Worm (Caenorhabditis elegans) whole organism, early embryonic: Measurements from ENCODE around the gene his-18.
"Not testable (repeated sequence)": the region's sequence is repeated elsewhere in the genome, so short reads cannot be mapped to it uniquely, and the experiment has no call there.

Source experiments
- B0310.2 ChIP-seq: sonication (generic microtip); optimal IDR thresholded peaks from 2 replicates; lab custom pipeline; 2016; ENCODE audit warnings: mild to moderate bottlenecking, missing genetic modification characterization, missing compliant biosample characterization
- F13C5.2 ChIP-seq: sonication (generic microtip); optimal IDR thresholded peaks from 2 replicates; lab custom pipeline; 2017; ENCODE audit warnings: mild to moderate bottlenecking, missing genetic modification characterization, inconsistent platforms, missing compliant biosample characterization
- aly-1 ChIP-seq: sonication (generic microtip); optimal IDR thresholded peaks from 2 replicates; lab custom pipeline; 2016; ENCODE audit warnings: missing genetic modification characterization, missing compliant biosample characterization
- ama-1 ChIP-seq: fragments of 150-350 bp; optimal IDR thresholded peaks from 2 replicates; lab custom pipeline; 2014
- ceh-13 ChIP-seq: fragments of 200-800 bp; sonication (Bioruptor generic); optimal IDR thresholded peaks from 2 replicates; lab custom pipeline; 2018; ENCODE audit warnings: mild to moderate bottlenecking, missing genetic modification characterization, missing compliant biosample characterization
- ceh-36 ChIP-seq: sonication (generic microtip); optimal IDR thresholded peaks from 2 replicates; lab custom pipeline; 2016; ENCODE audit warnings: missing genetic modification characterization, inconsistent platforms, missing compliant biosample characterization
- ets-7 ChIP-seq: sonication (generic microtip); optimal IDR thresholded peaks from 2 replicates; lab custom pipeline; 2016; ENCODE audit warnings: missing genotype, missing genetic modification characterization, missing compliant biosample characterization
- flt-1 ChIP-seq: fragments of 200-800 bp; sonication (Bioruptor generic); IDR thresholded peaks from 2 replicates; pipeline ENCODE4 v1.3.6; 2022; ENCODE audit warnings: missing genetic modification characterization, missing compliant biosample characterization
- hmbx-1 ChIP-seq: sonication (generic microtip); optimal IDR thresholded peaks from 2 replicates; lab custom pipeline; 2016; ENCODE audit warnings: mild to moderate bottlenecking, missing genetic modification characterization, missing compliant biosample characterization
- hmg-4 ChIP-seq: fragments of 200-800 bp; sonication (Bioruptor generic); optimal IDR thresholded peaks from 2 replicates; lab custom pipeline; 2018; ENCODE audit warnings: mild to moderate bottlenecking, missing genetic modification characterization, missing compliant biosample characterization
- hnd-1 ChIP-seq: sonication (generic microtip); optimal IDR thresholded peaks from 2 replicates; lab custom pipeline; 2016; ENCODE audit warnings: missing genetic modification characterization, missing compliant biosample characterization
- pes-1 ChIP-seq: fragments of 200-800 bp; sonication (Bioruptor generic); IDR thresholded peaks from 2 replicates; pipeline ENCODE4 v1.3.6; 2022; ENCODE audit warnings: missing genetic modification reagents, missing genetic modification characterization, missing compliant biosample characterization
- scrt-1 ChIP-seq: fragments of 200-800 bp; sonication (Bioruptor generic); IDR thresholded peaks from 2 replicates; pipeline ENCODE4 v1.3.6; 2022; ENCODE audit warnings: missing genetic modification characterization, missing compliant biosample characterization
- sea-1 ChIP-seq: fragments of 200-800 bp; sonication (Bioruptor generic); conservative IDR thresholded peaks from 2 replicates; pipeline ENCODE4 v1.3.6; 2022; ENCODE audit warnings: missing genetic modification characterization, missing compliant biosample characterization
- tbx-11 ChIP-seq: fragments of 200-800 bp; sonication (Bioruptor generic); IDR thresholded peaks from 2 replicates; pipeline ENCODE4 v1.3.6; 2022; ENCODE audit warnings: missing genetic modification characterization, missing compliant biosample characterization
- tbx-37 ChIP-seq: fragments of 200-800 bp; sonication (Bioruptor generic); conservative IDR thresholded peaks from 2 replicates; pipeline ENCODE4 v1.3.6; 2022; ENCODE audit warnings: missing genetic modification reagents, missing genetic modification characterization, missing compliant biosample characterization
- tra-4 ChIP-seq: sonication (generic microtip); optimal IDR thresholded peaks from 2 replicates; lab custom pipeline; 2017; ENCODE audit warnings: missing genetic modification characterization, missing compliant biosample characterization

The his-18 gene

ce11 chrV:8897942-8898419 is at the start of gene his-18, which contains the start of gene his-17:
Gene his-18, plus strand, starts transcription at chrV:8898228.
Gene his-17, minus strand, starts transcription at chrV:8897992.
- TF ChIP-seq scrt-1 (GFP tag; lab: Robert Waterston, UW) (peak; percentile 56; the same call in 1 of the 2 replicates), flt-1 (peak; percentile 45; the same call in 1 of the 2 replicates), pes-1 (GFP tag; lab: Robert Waterston, UW) (peak; percentile 77), tbx-11 (GFP tag; lab: Robert Waterston, UW) (peak; percentile 61; the same call in 1 of the 2 replicates), tbx-37 (peak; percentile 22; the same call in 1 of the 2 replicates), sea-1 (peak; percentile 73)

- TF ChIP-seq tbx-11 (GFP tag; lab: Robert Waterston, UW); aly-1 (tag; lab: Kevin White, UChicago); ama-1: not testable (repeated sequence)
Observed at ce11 chrV:8861949-8862348, 36.1 kb upstream of the his-18 start, which contains the start of gene F07B7.12. Gene F07B7.12, minus strand, starts transcription at chrV:8862049.

- TF ChIP-seq tbx-11 (GFP tag; lab: Robert Waterston, UW) (no peak), ama-1 (peak; percentile 54)
Observed at ce11 chrV:8898756-8899155, 728 bp downstream of the his-18 start, which contains the start of gene frpr-13. Gene frpr-13, plus strand, starts transcription at chrV:8899056.

- no peak for TF ChIP-seq sea-1
- TF ChIP-seq ama-1, result no peak
- no peak for TF ChIP-seq tbx-11 (GFP tag; lab: Robert Waterston, UW)
- no peak for TF ChIP-seq ets-7 (tag; lab: Kevin White, UChicago)
- TF ChIP-seq aly-1 (tag; lab: Kevin White, UChicago), result no peak
- TF ChIP-seq hnd-1 (tag; lab: Kevin White, UChicago), result no peak
- TF ChIP-seq flt-1, result no peak
- no peak for TF ChIP-seq F13C5.2
Observed at ce11 chrV:8902697-8903096, 4.7 kb downstream of the his-18 start, which contains the start of gene frpr-12. Gene frpr-12, plus strand, starts transcription at chrV:8902997.

- no peak for TF ChIP-seq sea-1
Observed at ce11 chrV:8903916-8904315, 5.9 kb downstream of the his-18 start.

- no peak for TF ChIP-seq tbx-37
- TF ChIP-seq pes-1 (GFP tag; lab: Robert Waterston, UW), result no peak
- no peak for TF ChIP-seq tra-4
- no peak for TF ChIP-seq ceh-13
- TF ChIP-seq hmbx-1 (tag; lab: Kevin White, UChicago), result no peak
- no peak for TF ChIP-seq ets-7 (tag; lab: Kevin White, UChicago)
- no peak for TF ChIP-seq ama-1
- no peak for TF ChIP-seq tbx-11 (GFP tag; lab: Robert Waterston, UW)
Observed at ce11 chrV:8905656-8906055, 7.6 kb downstream of the his-18 start.

- TF ChIP-seq ceh-13 (no peak), ama-1 (no peak), hmbx-1 (tag; lab: Kevin White, UChicago) (no peak), ceh-36 (no peak), pes-1 (GFP tag; lab: Robert Waterston, UW) (no peak), tbx-37 (no peak), hmg-4 (GFP tag; lab: Kevin White, UChicago) (no peak), tbx-11 (GFP tag; lab: Robert Waterston, UW) (no peak), sea-1 (no peak), aly-1 (tag; lab: Kevin White, UChicago) (no peak), flt-1 (no peak), F13C5.2 (no peak), B0310.2 (tag; lab: Kevin White, UChicago) (no peak)
Observed at ce11 chrV:8906896-8907295, 8.9 kb downstream of the his-18 start, which contains the start of gene frpr-11. Gene frpr-11, plus strand, starts transcription at chrV:8907196.

ce11 chrV:8913940-8914339 is 15.9 kb downstream of the his-18 start, which contains the start of gene mod-1:
Gene mod-1, minus strand, starts transcription at chrV:8914040.
- TF ChIP-seq F13C5.2, result no peak
- TF ChIP-seq tbx-11 (GFP tag; lab: Robert Waterston, UW), result no peak
- TF ChIP-seq ceh-13, result no peak
- no peak for TF ChIP-seq aly-1 (tag; lab: Kevin White, UChicago)
- TF ChIP-seq flt-1, result no peak
- TF ChIP-seq tbx-37, result no peak
- TF ChIP-seq ets-7 (tag; lab: Kevin White, UChicago), result no peak
- no peak for TF ChIP-seq ceh-36
- TF ChIP-seq B0310.2 (tag; lab: Kevin White, UChicago), result no peak
- no peak for TF ChIP-seq tra-4
- TF ChIP-seq scrt-1 (GFP tag; lab: Robert Waterston, UW), result no peak
- no peak for TF ChIP-seq hmg-4 (GFP tag; lab: Kevin White, UChicago)
- TF ChIP-seq sea-1, result no peak
- TF ChIP-seq hmbx-1 (tag; lab: Kevin White, UChicago), result no peak

ce11 chrV:8922781-8923180 is 24.8 kb downstream of the his-18 start, which contains the start of gene ttr-47:
Gene ttr-47, plus strand, starts transcription at chrV:8923088.
- TF ChIP-seq tra-4 (no peak), hmbx-1 (tag; lab: Kevin White, UChicago) (no peak), tbx-37 (no peak), ama-1 (no peak), B0310.2 (tag; lab: Kevin White, UChicago) (no peak), hnd-1 (tag; lab: Kevin White, UChicago) (no peak)
